Fruit fly (Drosophila melanogaster): ENCODE measurements around the gene TfIIA-L.

The TfIIA-L gene

dm6 chr3R:27292159-27292880, 41.4 kb downstream of the TfIIA-L start, which contains the start of gene CG3348:
Gene CG3348 (minus strand): TSS chr3R:27292209.
- TF ChIP-seq dmrt11E (tag; optimal IDR thresholded peaks at IDR 0.05) (peak; percentile 51), vfl (GFP tag; optimal IDR thresholded peaks at IDR 0.05) (peak; percentile 66), da (GFP tag; optimal IDR thresholded peaks at IDR 0.05) (no peak), Abd-B (GFP tag; optimal IDR thresholded peaks at IDR 0.05) (peak; percentile 57), CG6765 (GFP tag; optimal IDR thresholded peaks at IDR 0.05) (peak; percentile 42), CG11695 (GFP tag; IDR thresholded peaks at IDR 0.05) (peak; percentile 74; the same call in 2 of the 3 replicates), onecut (GFP tag; IDR thresholded peaks at IDR 0.05) (peak; percentile 52; the same call in 1 of the 2 replicates), CG8388 (GFP tag; optimal IDR thresholded peaks at IDR 0.05) (peak; percentile 67), CG18011 (GFP tag; optimal IDR thresholded peaks at IDR 0.05) (peak; percentile 20), CG8478 (optimal IDR thresholded peaks at IDR 0.05) (no peak), CG6813 (GFP tag; optimal IDR thresholded peaks at IDR 0.05) (no peak), Dad (GFP tag; optimal IDR thresholded peaks at IDR 0.05) (no peak), H15 (GFP tag; IDR thresholded peaks at IDR 0.05) (peak; percentile 34; the same call in 1 of the 3 replicates), CG4617 (GFP tag; optimal IDR thresholded peaks at IDR 0.05; ENCODE audit: borderline replicate concordance) (no peak), usp (GFP tag; optimal IDR thresholded peaks at IDR 0.05) (no peak), CkIIα-i1 (GFP tag; IDR thresholded peaks at IDR 0.05) (no peak), Kr (GFP tag; optimal IDR thresholded peaks at IDR 0.05) (no peak), gro (GFP tag; optimal IDR thresholded peaks at IDR 0.05) (peak; percentile 53), rib (GFP tag; IDR thresholded peaks at IDR 0.05) (peak; percentile 79), zfh1 (GFP tag; IDR thresholded peaks at IDR 0.05) (peak; percentile 83), odd (GFP tag; optimal IDR thresholded peaks at IDR 0.05) (no peak), nau (GFP tag; optimal IDR thresholded peaks at IDR 0.05) (peak; percentile 35), crc (GFP tag; optimal IDR thresholded peaks at IDR 0.05) (peak; percentile 49), YL-1 (GFP tag; optimal IDR thresholded peaks at IDR 0.05) (no peak), ab (GFP tag; optimal IDR thresholded peaks at IDR 0.05) (no peak), CG10147 (GFP tag; optimal IDR thresholded peaks at IDR 0.05) (peak; percentile 90), Ets65A (GFP tag) (peak; percentile 63), Dip3 (GFP tag; optimal IDR thresholded peaks at IDR 0.05) (peak; percentile 82), Lpt (GFP tag; optimal IDR thresholded peaks at IDR 0.05) (no peak), NFAT (GFP tag; IDR thresholded peaks at IDR 0.05) (peak; percentile 69), CG1529 (GFP tag; optimal IDR thresholded peaks at IDR 0.05) (peak; percentile 20), NK7.1 (GFP tag; optimal IDR thresholded peaks at IDR 0.05) (peak; percentile 34), CG12104 (GFP tag; optimal IDR thresholded peaks at IDR 0.05) (peak; percentile 77), sens (GFP tag) (peak; percentile 87), D19A (tag; optimal IDR thresholded peaks at IDR 0.05) (peak; percentile 38), dpn (GFP tag; optimal IDR thresholded peaks at IDR 0.05) (peak; percentile 40 to 52), CG10959 (GFP tag; IDR thresholded peaks at IDR 0.05) (no peak), nerfin-1 (tag; optimal IDR thresholded peaks at IDR 0.05) (peak; percentile 57), cas (GFP tag; IDR thresholded peaks at IDR 0.05) (0 out of 2 replicates have a peak, but pooled peaks have one; percentile 49), CG18262 (tag; optimal IDR thresholded peaks at IDR 0.05) (peak; percentile 40), Fer2 (tag; optimal IDR thresholded peaks at IDR 0.05) (peak; percentile 65), fru (optimal IDR thresholded peaks at IDR 0.05) (no peak), ssp (GFP tag; IDR thresholded peaks at IDR 0.05) (peak; percentile 64), GATAe (GFP tag; conservative IDR thresholded peaks at IDR 0.05) (peak; percentile 31), cwo (GFP tag; optimal IDR thresholded peaks at IDR 0.05) (peak; percentile 86), twi (tag; optimal IDR thresholded peaks at IDR 0.05) (no peak), CG2202 (tag; optimal IDR thresholded peaks at IDR 0.05) (no peak), Mad (GFP tag; optimal IDR thresholded peaks at IDR 0.05) (peak; percentile 17), BEAF-32 (GFP tag; optimal IDR thresholded peaks at IDR 0.05) (no peak), PHDP (tag; optimal IDR thresholded peaks at IDR 0.05) (peak; percentile 80), luna (GFP tag; optimal IDR thresholded peaks at IDR 0.05) (no peak)

Data from whole organism, embryonic.